Worm (Caenorhabditis elegans): ENCODE data around the gene fmo-4.

The fmo-4 gene

DNA sequence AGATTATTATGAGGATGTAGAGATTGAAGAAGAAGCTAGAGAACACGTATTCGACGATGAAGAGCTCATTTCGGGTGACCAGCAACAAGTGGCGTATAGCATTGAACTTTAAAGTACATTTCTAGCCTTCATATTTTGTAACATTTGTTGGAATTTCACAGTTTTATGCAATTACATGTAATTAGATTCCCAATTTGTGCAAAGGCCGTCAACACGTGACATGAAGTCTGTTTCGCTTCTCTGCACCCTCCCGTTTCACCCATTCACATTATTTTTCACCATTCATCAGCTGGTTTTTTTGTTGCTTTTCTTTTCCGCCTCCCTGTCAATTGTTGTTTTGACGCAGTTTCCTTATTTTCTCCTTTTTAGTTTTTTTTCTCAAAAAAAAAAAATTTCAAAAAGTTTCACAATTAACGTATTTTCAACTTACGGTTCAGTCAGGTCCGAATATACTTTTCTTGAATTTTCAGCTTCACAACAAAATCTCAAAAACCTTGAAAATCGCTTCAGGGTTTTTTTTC is 20.7 kb upstream of the fmo-4 start, which contains the start of gene sde-2:
sde-2 (plus strand) TSS at position 471 of the 521 bp plus-strand sequence.
- TF ChIP-seq W03F9.2 (tag; optimal IDR thresholded peaks at IDR 0.05) (no peak), dao-5 (tag; optimal IDR thresholded peaks at IDR 0.05) (no peak), him-1 (tag; optimal IDR thresholded peaks at IDR 0.05) (no peak)

DNA sequence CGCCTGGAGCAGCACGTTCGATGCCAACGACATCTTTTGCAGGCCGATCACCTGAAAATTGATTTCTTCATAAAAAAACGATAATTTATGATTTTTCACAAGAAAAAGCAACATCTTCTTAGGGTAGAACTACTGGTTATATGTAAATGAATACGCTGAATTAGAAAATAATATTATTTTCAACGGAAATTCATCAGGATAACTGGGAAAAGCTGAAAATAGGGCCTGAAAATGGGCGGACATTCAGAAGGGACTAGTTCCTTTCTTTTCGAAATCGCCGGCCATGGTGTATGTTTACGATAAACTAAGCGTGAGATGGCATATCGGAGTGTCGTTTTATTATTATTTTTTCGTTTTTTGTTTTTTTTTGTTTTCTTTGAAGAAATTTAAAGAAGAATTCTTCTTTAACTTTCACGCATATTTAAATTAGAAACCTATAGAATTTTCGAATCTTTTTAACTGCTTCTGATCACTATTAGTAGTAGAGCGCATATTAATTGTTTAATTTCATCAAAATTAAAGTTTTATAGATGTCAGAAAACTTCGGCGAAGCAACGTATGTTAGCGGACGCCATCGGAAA is 19.1 kb upstream of the fmo-4 start, which contains the start of the genes nduv-2 and F53F4.12:
nduv-2 (minus strand) TSS at position 51 of the 581 bp plus-strand sequence.
F53F4.12 (plus strand) TSS at position 531 of the 581 bp plus-strand sequence.
- TF ChIP-seq W03F9.2 (tag; optimal IDR thresholded peaks at IDR 0.05) (no peak), dao-5 (tag; optimal IDR thresholded peaks at IDR 0.05) (no peak), him-1 (tag; optimal IDR thresholded peaks at IDR 0.05) (no peak)

DNA sequence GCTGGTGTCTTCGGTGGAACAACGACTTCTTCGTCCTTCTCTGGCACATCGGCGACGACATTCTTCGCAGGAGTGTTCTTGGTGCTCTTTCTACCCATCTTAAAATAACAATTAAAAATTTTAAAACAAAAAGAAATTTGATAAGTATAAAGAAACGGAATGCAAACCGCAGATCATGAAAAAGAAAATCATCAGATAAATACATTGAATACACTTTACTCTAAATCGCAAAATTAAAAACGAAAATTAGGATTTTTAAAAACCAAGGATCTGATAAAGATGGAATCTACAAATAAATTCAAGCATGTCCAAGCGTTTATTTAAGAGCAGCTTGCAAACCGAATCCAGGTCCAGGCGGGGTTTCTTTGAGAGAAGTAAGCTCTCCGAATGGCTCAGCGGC is 17.9 kb upstream of the fmo-4 start, which contains the start of gene F53F4.11:
F53F4.11 (minus strand) TSS at position 101 of the 400 bp plus-strand sequence.
- TF ChIP-seq him-1 (tag; optimal IDR thresholded peaks at IDR 0.05) (no peak), W03F9.2 (tag; optimal IDR thresholded peaks at IDR 0.05) (no peak), dao-5 (tag; optimal IDR thresholded peaks at IDR 0.05) (no peak)

DNA sequence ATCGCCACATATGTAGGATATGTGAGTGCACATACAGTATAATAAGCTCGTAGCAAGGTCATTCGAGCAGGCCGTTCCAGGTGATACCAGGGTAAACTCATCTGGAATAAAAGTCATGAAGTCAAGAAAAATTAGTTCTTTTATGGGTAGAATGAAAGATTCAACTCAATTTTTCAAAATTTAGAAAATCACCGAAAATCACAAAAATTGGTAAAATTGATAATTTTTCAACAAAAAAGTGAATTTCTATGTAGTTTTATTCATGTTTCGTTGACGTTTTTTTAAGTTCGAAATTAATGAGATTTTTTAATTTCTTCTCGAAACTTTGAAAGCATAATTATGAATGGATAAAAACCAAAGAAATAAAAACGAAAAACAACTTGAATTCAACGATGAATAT is 15.2 kb upstream of the fmo-4 start, which contains the start of gene F53F4.16:
F53F4.16 (minus strand) TSS at position 101 of the 400 bp plus-strand sequence.
- TF ChIP-seq him-1 (tag; optimal IDR thresholded peaks at IDR 0.05) (no peak), dao-5 (tag; optimal IDR thresholded peaks at IDR 0.05) (no peak), W03F9.2 (tag; optimal IDR thresholded peaks at IDR 0.05) (no peak)

DNA sequence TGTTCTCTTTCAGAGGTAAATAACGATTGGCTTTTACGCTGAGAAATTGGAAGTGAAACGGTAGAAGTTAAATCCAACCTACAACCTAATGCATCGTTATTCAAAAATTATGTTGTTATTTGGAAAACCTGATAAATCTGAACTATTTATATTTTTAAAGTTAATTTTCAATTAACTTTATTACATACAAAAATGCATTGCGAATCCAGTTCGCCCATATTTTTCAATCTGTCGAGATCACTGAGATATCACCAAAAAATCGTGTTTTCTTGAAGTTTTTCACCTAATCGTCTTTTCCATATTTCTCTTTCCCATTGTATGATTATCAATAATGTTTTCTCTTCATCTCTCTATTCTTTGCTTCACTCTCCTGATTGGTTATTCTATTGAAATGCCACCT is 14.2 kb upstream of the fmo-4 start, which contains the start of gene F53F4.15:
F53F4.15 (plus strand) TSS at position 301 of the 400 bp plus-strand sequence.
- TF ChIP-seq him-1 (tag; optimal IDR thresholded peaks at IDR 0.05) (no peak), dao-5 (tag; optimal IDR thresholded peaks at IDR 0.05) (no peak), W03F9.2 (tag; optimal IDR thresholded peaks at IDR 0.05) (no peak)

DNA sequence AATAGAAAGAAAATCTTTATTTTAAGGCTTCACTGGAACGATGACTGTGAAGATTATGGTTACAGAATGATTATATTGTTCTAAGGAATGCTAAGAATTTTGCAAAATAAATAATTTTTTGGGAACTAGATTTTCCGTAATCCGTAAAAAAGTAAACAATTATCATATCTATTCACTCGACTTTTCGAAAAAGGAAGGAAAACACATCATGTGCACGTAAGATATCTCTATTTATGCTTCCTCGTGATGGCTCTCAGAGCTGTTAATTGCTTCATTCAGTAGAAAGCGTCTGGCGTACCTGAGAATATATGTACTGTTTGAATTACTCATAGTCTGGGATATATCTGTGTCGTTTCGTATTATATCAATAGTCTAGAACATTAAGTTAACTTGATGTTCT is 13.3 kb upstream of the fmo-4 start, which contains the start of gene srd-11:
srd-11 (minus strand) TSS at position 101 of the 400 bp plus-strand sequence.
- TF ChIP-seq dao-5 (tag; optimal IDR thresholded peaks at IDR 0.05) (no peak), W03F9.2 (tag; optimal IDR thresholded peaks at IDR 0.05) (no peak), him-1 (tag; optimal IDR thresholded peaks at IDR 0.05) (no peak)

DNA sequence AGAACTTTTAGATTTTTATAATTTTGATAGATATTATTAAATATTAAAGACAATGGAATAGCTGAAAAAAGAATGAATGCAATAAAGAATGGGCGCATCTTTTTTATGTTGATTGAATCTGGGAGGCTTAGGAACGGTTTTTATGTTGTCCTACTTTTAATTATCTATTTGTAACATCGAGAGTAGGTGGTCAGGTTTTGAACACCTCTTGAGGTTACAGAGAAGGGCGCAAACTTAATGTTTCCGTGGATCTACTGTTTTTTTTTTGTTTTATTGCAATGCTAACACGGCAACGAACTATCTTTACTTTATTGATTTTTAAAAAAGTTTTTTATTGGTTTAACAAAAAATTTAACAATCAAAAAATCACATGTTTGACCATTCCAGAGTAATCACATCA is 7.4 kb upstream of the fmo-4 start, which contains the start of gene F53F4.7:
F53F4.7 (minus strand) TSS at position 101 of the 400 bp plus-strand sequence.
- TF ChIP-seq W03F9.2 (tag; optimal IDR thresholded peaks at IDR 0.05) = no peak
- TF ChIP-seq dao-5 (tag; optimal IDR thresholded peaks at IDR 0.05) = no peak
- TF ChIP-seq him-1 (tag; optimal IDR thresholded peaks at IDR 0.05) = no peak

DNA sequence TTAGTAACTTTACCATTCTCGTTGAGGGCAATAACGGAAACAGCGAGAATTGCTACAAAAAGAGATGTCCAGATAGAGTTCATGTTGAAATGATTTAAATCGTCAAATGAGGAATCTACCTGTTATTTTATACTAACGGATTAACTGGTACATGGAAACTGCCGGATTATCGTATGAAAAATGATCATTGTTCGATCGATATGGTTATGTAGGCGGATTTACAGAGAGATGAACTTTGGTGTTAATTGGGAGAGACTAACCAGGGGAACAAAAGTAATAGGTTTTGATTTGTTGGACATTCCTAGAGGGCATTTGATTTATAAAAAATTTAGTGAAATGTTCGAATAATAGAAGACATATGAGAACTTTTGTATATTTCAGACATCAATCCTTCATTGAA is 5.3 kb upstream of the fmo-4 start, which contains the start of gene spig-9:
spig-9 (minus strand) TSS at position 101 of the 400 bp plus-strand sequence.
- no peak for TF ChIP-seq dao-5 (tag; optimal IDR thresholded peaks at IDR 0.05)
- no peak for TF ChIP-seq him-1 (tag; optimal IDR thresholded peaks at IDR 0.05)

DNA sequence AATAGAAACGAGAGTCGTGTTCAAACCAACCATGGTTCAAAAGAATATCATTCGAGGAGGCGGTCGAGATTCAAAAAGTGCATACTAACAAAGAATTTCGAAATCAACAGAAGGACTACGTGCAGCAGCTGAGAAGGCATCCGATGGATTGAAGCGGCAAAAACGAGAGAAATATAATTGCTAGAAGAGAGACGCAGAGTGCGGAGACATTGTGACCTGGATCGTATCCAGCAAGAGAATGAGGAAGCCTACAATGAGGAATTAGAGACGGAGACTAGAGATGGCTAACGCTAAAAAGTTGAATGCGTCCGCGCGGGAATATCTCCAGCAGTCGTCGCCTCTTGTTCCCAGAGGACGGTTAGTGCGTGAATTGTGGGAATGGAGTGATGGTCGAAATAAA is 3.3 kb upstream of the fmo-4 start:
- TF ChIP-seq dao-5 (tag; optimal IDR thresholded peaks at IDR 0.05) = no peak
- TF ChIP-seq W03F9.2 (tag; optimal IDR thresholded peaks at IDR 0.05) = no peak
- no peak for TF ChIP-seq him-1 (tag; optimal IDR thresholded peaks at IDR 0.05)

DNA sequence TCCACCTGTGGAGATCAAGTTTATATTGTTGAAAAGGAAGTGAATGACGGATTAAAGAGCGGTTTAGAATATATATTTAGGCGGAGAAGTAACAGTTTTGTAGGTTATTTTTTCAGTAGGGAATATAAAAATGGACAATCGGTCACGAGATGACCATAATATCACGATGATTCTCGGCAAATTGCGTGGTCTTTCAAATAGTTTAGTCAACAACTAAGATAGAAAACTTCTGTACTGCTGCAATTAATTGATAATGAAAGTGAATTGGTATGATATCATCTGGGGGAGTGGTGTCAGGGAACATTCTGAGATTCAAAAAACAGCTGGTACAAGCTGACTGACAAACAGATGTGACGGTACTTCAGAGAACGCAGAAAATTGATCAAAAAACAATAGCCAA is 2.0 kb upstream of the fmo-4 start:
- TF ChIP-seq W03F9.2 (tag; optimal IDR thresholded peaks at IDR 0.05) (no peak), him-1 (tag; optimal IDR thresholded peaks at IDR 0.05) (no peak), dao-5 (tag; optimal IDR thresholded peaks at IDR 0.05) (no peak)

DNA sequence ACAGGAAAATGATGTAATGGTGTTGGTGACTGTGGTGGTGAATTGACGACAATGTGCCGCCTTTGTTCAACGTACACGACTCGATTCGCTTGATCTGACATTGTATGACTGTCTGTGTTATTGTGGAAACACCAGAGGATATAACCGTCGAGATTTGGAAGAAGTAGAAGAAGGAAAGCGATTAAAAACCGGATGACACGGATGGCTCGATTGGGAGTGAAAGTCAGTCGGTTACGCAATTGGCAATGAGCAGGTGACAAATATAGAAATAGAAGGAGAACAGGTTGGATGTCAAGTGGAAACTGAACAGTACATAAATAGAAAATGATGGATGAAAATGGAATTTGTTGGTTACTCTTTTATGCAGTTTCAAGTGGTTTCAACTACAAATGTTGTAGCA is 5.6 kb downstream of the fmo-4 start, which contains the start of gene rdy-2:
rdy-2 (minus strand) TSS at position 101 of the 400 bp plus-strand sequence.
- no peak for TF ChIP-seq dao-5 (tag; optimal IDR thresholded peaks at IDR 0.05)
- TF ChIP-seq him-1 (tag; optimal IDR thresholded peaks at IDR 0.05) = no peak
- TF ChIP-seq W03F9.2 (tag; optimal IDR thresholded peaks at IDR 0.05) = no peak

DNA sequence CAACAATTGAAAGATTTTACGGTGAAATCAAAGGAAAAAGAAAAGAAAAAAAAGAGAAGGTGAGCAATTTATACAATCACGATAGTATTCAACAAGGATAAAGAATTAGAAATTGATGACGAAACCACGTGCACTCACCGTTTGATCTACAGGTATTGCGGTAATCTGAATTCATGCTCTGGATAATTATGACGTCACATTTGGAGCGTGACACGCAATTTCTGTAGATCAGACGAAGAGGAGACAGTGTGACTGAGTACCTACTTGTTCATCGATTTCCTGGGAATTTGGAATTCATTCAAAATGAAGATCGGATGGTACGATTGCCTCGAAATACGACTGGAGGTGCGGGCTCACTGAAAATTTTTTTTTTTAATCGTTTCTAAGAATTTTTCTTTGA is 8.1 kb downstream of the fmo-4 start:
- no peak for TF ChIP-seq him-1 (tag; optimal IDR thresholded peaks at IDR 0.05)
- TF ChIP-seq W03F9.2 (tag; optimal IDR thresholded peaks at IDR 0.05) = no peak
- TF ChIP-seq dao-5 (tag; optimal IDR thresholded peaks at IDR 0.05) = no peak

DNA sequence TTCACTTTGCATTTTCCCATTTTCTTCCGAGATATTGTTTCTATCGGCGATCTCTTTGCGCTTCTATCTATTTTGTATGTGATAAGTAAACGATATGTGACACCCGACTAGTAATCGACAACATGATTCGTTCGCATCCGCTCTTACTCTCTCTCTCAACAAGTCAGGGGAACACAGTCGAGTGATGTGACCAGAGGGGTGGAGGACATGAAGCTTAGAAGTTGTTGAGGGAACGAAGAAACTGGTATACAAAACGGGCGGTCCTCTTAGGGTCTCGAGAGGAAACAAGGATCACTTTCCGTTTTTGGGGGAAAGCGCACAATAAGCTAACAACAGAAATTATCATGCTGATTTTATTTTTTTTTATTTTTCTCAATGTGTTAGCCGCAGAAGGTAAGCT is 13.4 kb downstream of the fmo-4 start, which contains the start of gene F53F4.4:
F53F4.4 (plus strand) TSS at position 301 of the 400 bp plus-strand sequence.
- TF ChIP-seq W03F9.2 (tag; optimal IDR thresholded peaks at IDR 0.05) (no peak), dao-5 (tag; optimal IDR thresholded peaks at IDR 0.05) (no peak), him-1 (tag; optimal IDR thresholded peaks at IDR 0.05) (no peak)

DNA sequence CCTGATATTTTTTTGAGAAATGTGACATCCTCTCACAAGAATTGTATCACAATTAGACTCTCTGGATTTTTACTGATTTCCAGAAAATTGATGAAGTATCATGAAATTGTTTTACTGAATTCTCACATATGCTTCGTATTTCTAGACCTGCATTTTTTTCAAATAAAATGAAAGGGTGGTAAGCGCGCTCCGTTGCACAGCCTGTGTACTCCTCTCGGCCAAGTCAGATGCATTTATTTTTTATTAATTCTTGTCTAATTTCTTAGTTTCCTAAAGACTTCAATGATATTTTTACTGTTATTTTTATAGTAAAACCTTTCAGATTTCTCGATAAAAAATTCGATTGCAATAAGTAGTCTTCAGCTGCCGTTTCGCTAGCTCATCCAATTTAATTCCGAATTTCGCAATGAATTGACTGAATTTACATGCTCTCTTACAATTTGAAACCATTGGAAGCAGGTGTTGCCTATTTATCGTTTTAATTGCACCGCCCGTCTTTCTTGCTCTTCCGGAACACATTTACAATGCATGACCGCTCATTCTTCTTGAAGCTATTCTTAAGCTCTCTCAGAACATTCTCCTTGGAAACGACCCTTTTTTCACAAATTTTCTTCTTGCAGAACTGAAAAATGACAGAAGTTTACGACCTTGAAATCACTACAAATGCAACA is 14.9 kb downstream of the fmo-4 start, which contains the start of gene tbcb-1:
tbcb-1 (plus strand) TSS at position 621 of the 671 bp plus-strand sequence.
- TF ChIP-seq him-1 (tag; optimal IDR thresholded peaks at IDR 0.05) (no peak), W03F9.2 (tag; optimal IDR thresholded peaks at IDR 0.05) (peak; percentile 23)
